Fruit fly (Drosophila melanogaster): ENCODE measurements around the gene Droj2.

- peak; percentile 64; the same call in 1 of the 2 replicates for TF ChIP-seq CG10348 (GFP tag; IDR thresholded peaks at IDR 0.05)
- peak; percentile 94 for TF ChIP-seq CG8301 (tag; optimal IDR thresholded peaks at IDR 0.05)
- peak; percentile 71 for TF ChIP-seq rn (GFP tag; IDR thresholded peaks at IDR 0.05)
- peak; percentile 90 for TF ChIP-seq CG4496 (GFP tag; IDR thresholded peaks at IDR 0.05)
- TF ChIP-seq CG15710 (tag; optimal IDR thresholded peaks at IDR 0.05): peak; percentile 94
- peak; percentile 95 for TF ChIP-seq CG8159 (tag; optimal IDR thresholded peaks at IDR 0.05)
- peak; percentile 90 for TF ChIP-seq D1 (tag; optimal IDR thresholded peaks at IDR 0.05)
- peak; percentile 92 for TF ChIP-seq Pif1A (GFP tag; optimal IDR thresholded peaks at IDR 0.05)
- peak; percentile 79 for TF ChIP-seq EcR (GFP tag; optimal IDR thresholded peaks at IDR 0.05)
- peak; percentile 90 for TF ChIP-seq CG13204 (GFP tag; optimal IDR thresholded peaks at IDR 0.05)
- TF ChIP-seq Ets98B (GFP tag; IDR thresholded peaks at IDR 0.05): peak; percentile 80
- TF ChIP-seq CG34367 (tag; optimal IDR thresholded peaks at IDR 0.05): peak; percentile 91
- peak; percentile 71; the same call in 1 of the 2 replicates for TF ChIP-seq CG12605 (GFP tag; IDR thresholded peaks at IDR 0.05)
- peak; percentile 94 for TF ChIP-seq CG17806 (tag; optimal IDR thresholded peaks at IDR 0.05)
These were observed 19.2 kb downstream of the Droj2 start for dm6 chr3R:13400902-13401721.

Measured in whole organism, pupa.